Fruit fly (Drosophila melanogaster): ENCODE results near the gene CG15533.

Gene CG15533

dm6 chr3R:30449446-30449845 is 20.8 kb downstream of the CG15533 start:
- TF ChIP-seq hkb (optimal IDR thresholded peaks at IDR 0.05), result no peak
- TF ChIP-seq hkb (GFP tag; IDR thresholded peaks at IDR 0.05), result no peak
- TF ChIP-seq exex (tag; optimal IDR thresholded peaks at IDR 0.05), result peak; percentile 94
- no peak for TF ChIP-seq Gug (GFP tag; IDR thresholded peaks at IDR 0.05)
- TF ChIP-seq Med (GFP tag), result peak; percentile 60
- TF ChIP-seq grn (GFP tag; optimal IDR thresholded peaks at IDR 0.05), result peak; percentile 29
- TF ChIP-seq crol (GFP tag; IDR thresholded peaks at IDR 0.05), result 0 out of 2 replicates have a peak, but pooled peaks have one; percentile 5
- peak; percentile 54; the same call in 1 of the 2 replicates for TF ChIP-seq GATAe (GFP tag; conservative IDR thresholded peaks at IDR 0.05)
- TF ChIP-seq NK7.1 (GFP tag; optimal IDR thresholded peaks at IDR 0.05), result no peak
- no peak for TF ChIP-seq CG6689 (GFP tag; IDR thresholded peaks at IDR 0.05)
- TF ChIP-seq sens-2 (GFP tag; IDR thresholded peaks at IDR 0.05), result peak; percentile 83
- peak; percentile 66 for TF ChIP-seq sens (GFP tag)
- no peak for TF ChIP-seq vvl (GFP tag; IDR thresholded peaks at IDR 0.05)
- TF ChIP-seq CG15479 (GFP tag; optimal IDR thresholded peaks at IDR 0.05), result no peak
- TF ChIP-seq Elba2 (GFP tag; optimal IDR thresholded peaks at IDR 0.05), result no peak
- peak; percentile 61; the same call in 2 of the 4 replicates for TF ChIP-seq chinmo (GFP tag; IDR thresholded peaks at IDR 0.05; ENCODE audit: partially characterized antibody)
- TF ChIP-seq sug (tag; optimal IDR thresholded peaks at IDR 0.05), result peak; percentile 92
- peak; percentile 26 for TF ChIP-seq CG34376 (GFP tag; optimal IDR thresholded peaks at IDR 0.05)
- TF ChIP-seq CG7987 (GFP tag; optimal IDR thresholded peaks at IDR 0.05), result peak; percentile 98
- no peak for TF ChIP-seq B-H1 (GFP tag; IDR thresholded peaks at IDR 0.05)
- peak; percentile 78 for TF ChIP-seq mirr (GFP tag; optimal IDR thresholded peaks at IDR 0.05)
- TF ChIP-seq Hr78 (GFP tag; optimal IDR thresholded peaks at IDR 0.05), result peak in 1 of 2 experiments; percentile 94
- TF ChIP-seq HLH4C (GFP tag; IDR thresholded peaks at IDR 0.05; ENCODE audit: partially characterized antibody), result peak; percentile 8; the same call in 2 of the 3 replicates
- peak; percentile 48 for TF ChIP-seq ERR (GFP tag; optimal IDR thresholded peaks at IDR 0.05)
- TF ChIP-seq run (tag; optimal IDR thresholded peaks at IDR 0.05), result peak; percentile 70
- TF ChIP-seq ftz-f1 (GFP tag; optimal IDR thresholded peaks at IDR 0.05), result peak; percentile 48
- peak; percentile 8 for TF ChIP-seq cwo (GFP tag; optimal IDR thresholded peaks at IDR 0.05)

DNA sequence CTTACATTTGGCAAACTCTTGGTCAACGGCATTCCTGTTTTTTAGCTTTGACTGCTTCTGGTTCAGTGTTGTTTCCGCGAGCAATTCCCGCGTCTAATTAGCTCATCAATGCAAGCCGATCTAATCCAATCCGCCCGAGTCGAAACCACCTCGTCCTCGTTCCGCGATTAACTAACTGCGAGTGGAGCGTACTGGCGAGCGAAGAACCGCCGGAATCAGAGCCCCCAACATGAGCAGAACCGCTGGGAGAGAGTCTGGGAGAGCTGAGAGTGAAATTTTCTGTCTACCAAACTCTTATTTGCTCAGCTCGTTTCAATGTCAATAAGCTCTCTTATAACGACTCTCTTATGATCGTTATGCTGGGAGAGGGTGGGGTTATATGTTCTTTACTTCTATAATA is 21.6 kb downstream of the CG15533 start:
- TF ChIP-seq stwl (tag; optimal IDR thresholded peaks at IDR 0.05) (no peak), CG2129 (GFP tag; IDR thresholded peaks at IDR 0.05; ENCODE audit: partially characterized antibody) (no peak), oc (tag; optimal IDR thresholded peaks at IDR 0.05) (no peak), Atf3 (GFP tag; optimal IDR thresholded peaks at IDR 0.05) (peak; percentile 68), yki (optimal IDR thresholded peaks at IDR 0.05) (peak; percentile 57), CG12071 (GFP tag; optimal IDR thresholded peaks at IDR 0.05) (peak; percentile 88), HmgD (GFP tag; optimal IDR thresholded peaks at IDR 0.05) (no peak), Lhr (GFP tag; optimal IDR thresholded peaks at IDR 0.05) (peak; percentile 60), CG10274 (GFP tag; optimal IDR thresholded peaks at IDR 0.05) (peak; percentile 12), CG10654 (GFP tag; optimal IDR thresholded peaks at IDR 0.05) (peak; percentile 87), Oli (tag; optimal IDR thresholded peaks at IDR 0.05) (no peak), gsb (GFP tag; IDR thresholded peaks at IDR 0.05) (peak; percentile 70), C15 (GFP tag; IDR thresholded peaks at IDR 0.05) (peak; percentile 85; the same call in 1 of the 3 replicates), knrl (GFP tag; IDR thresholded peaks at IDR 0.05; ENCODE audit: partially characterized antibody) (no peak), z (GFP tag; IDR thresholded peaks at IDR 0.05) (peak; percentile 81), dmrt11E (tag; optimal IDR thresholded peaks at IDR 0.05) (peak; percentile 49), HLH4C (GFP tag; IDR thresholded peaks at IDR 0.05; ENCODE audit: partially characterized antibody) (no peak), CG18011 (GFP tag; optimal IDR thresholded peaks at IDR 0.05) (peak; percentile 65), seq (GFP tag; IDR thresholded peaks at IDR 0.05) (peak; percentile 90), kah (GFP tag; optimal IDR thresholded peaks at IDR 0.05) (peak; percentile 64), CG14014 (GFP tag; IDR thresholded peaks at IDR 0.05) (no peak; the same call in 1 of the 2 replicates), wek (GFP tag; optimal IDR thresholded peaks at IDR 0.05) (peak; percentile 83), gem (tag; optimal IDR thresholded peaks at IDR 0.05) (peak; percentile 62), CG1233 (GFP tag; optimal IDR thresholded peaks at IDR 0.05) (peak; percentile 85), cwo (GFP tag; optimal IDR thresholded peaks at IDR 0.05) (peak; percentile 74), abd-A (tag; optimal IDR thresholded peaks at IDR 0.05) (no peak)

All from whole organism, embryonic.